Fruit fly (Drosophila melanogaster) whole organism, embryonic: ENCODE results near the gene prtp.

Experiments
- Antp ChIP-seq: fragments of 200-800 bp; sonication (Bioruptor generic); optimal IDR thresholded peaks from 3 replicates; lab custom pipeline; 2016; ENCODE audit warnings: missing biosample characterization, missing genetic modification characterization
- Bdp1 ChIP-seq: fragments of 200-800 bp; sonication (Bioruptor generic); optimal IDR thresholded peaks from 3 replicates; lab custom pipeline; 2016; ENCODE audit warnings: missing biosample characterization, missing genetic modification characterization
- CG10959 ChIP-seq: fragments of 200-800 bp; sonication (Bioruptor generic); IDR thresholded peaks from 2 replicates; pipeline ENCODE4 v1.3.6; 2022; ENCODE audit warnings: missing biosample characterization, missing genetic modification characterization
- CG11085 ChIP-seq: fragments of 200-800 bp; sonication (Bioruptor generic); IDR thresholded peaks from 2 replicates; pipeline ENCODE4 v1.3.6; 2022; ENCODE audit warnings: missing biosample characterization, missing genetic modification characterization
- CG12236 ChIP-seq: fragments of 200-800 bp; sonication (Bioruptor generic); optimal IDR thresholded peaks from 2 replicates; lab custom pipeline; 2016; ENCODE audit warnings: missing biosample characterization, missing genetic modification characterization
- CG14667 ChIP-seq: fragments of 200-800 bp; sonication (Bioruptor generic); IDR thresholded peaks from 2 replicates; pipeline ENCODE4 v1.3.6; 2022; ENCODE audit warnings: missing biosample characterization, missing genetic modification characterization
- CG14965 ChIP-seq: fragments of 200-800 bp; sonication (Bioruptor generic); optimal IDR thresholded peaks from 2 replicates; lab custom pipeline; 2016; ENCODE audit warnings: missing biosample characterization, missing genetic modification characterization, borderline replicate concordance
- CG1647 ChIP-seq: fragments of 200-800 bp; sonication (Bioruptor generic); optimal IDR thresholded peaks from 3 replicates; lab custom pipeline; 2016; ENCODE audit warnings: missing biosample characterization, missing genetic modification characterization
- CG16779 ChIP-seq: fragments of 200-800 bp; sonication (Bioruptor generic); IDR thresholded peaks from 2 replicates; pipeline ENCODE4 v1.3.6; 2022; ENCODE audit warnings: missing biosample characterization, missing genetic modification characterization
- CG17912 ChIP-seq: fragments of 200-800 bp; sonication (Bioruptor generic); optimal IDR thresholded peaks from 2 replicates; lab custom pipeline; 2018; ENCODE audit warnings: missing biosample characterization, mild to moderate bottlenecking, missing genetic modification characterization
- CG1832 ChIP-seq: fragments of 200-800 bp; sonication (Bioruptor generic); optimal IDR thresholded peaks from 2 replicates; lab custom pipeline; 2017; ENCODE audit warnings: missing biosample characterization, mild to moderate bottlenecking, missing genetic modification characterization, inconsistent platforms
- CG2875 ChIP-seq: fragments of 200-800 bp; sonication (Bioruptor generic); optimal IDR thresholded peaks from 2 replicates; lab custom pipeline; 2017; ENCODE audit warnings: missing biosample characterization, mild to moderate bottlenecking, missing genetic modification characterization, missing genetic modification reagents
- CG31224 ChIP-seq: fragments of 200-800 bp; sonication (Bioruptor generic); IDR thresholded peaks from 2 replicates; pipeline ENCODE4 v1.3.6; 2022; ENCODE audit warnings: missing biosample characterization, missing genetic modification characterization
- CG31365 ChIP-seq: fragments of 200-800 bp; sonication (Bioruptor generic); optimal IDR thresholded peaks from 2 replicates; lab custom pipeline; 2018; ENCODE audit warnings: missing biosample characterization, mild to moderate bottlenecking, missing genetic modification characterization
- CG31388 ChIP-seq: fragments of 200-800 bp; sonication (Bioruptor generic); optimal IDR thresholded peaks from 2 replicates; lab custom pipeline; 2016; ENCODE audit warnings: missing biosample characterization, missing genetic modification characterization
- CG31441 ChIP-seq: fragments of 200-800 bp; sonication (Bioruptor generic); IDR thresholded peaks from 2 replicates; pipeline ENCODE4 v1.3.6; 2022; ENCODE audit warnings: missing biosample characterization, missing genetic modification characterization
- CG3163 ChIP-seq: fragments of 200-800 bp; sonication (Bioruptor generic); optimal IDR thresholded peaks from 3 replicates; lab custom pipeline; 2016; ENCODE audit warnings: missing biosample characterization, missing genetic modification characterization
- CG32767 ChIP-seq: fragments of 200-800 bp; sonication (Bioruptor generic); IDR thresholded peaks from 2 replicates; pipeline ENCODE4 v1.3.6; 2022; ENCODE audit warnings: missing biosample characterization, missing genetic modification characterization
- CG42726 ChIP-seq: fragments of 200-800 bp; sonication (Bioruptor generic); IDR thresholded peaks from 2 replicates; pipeline ENCODE4 v1.3.6; 2022; ENCODE audit warnings: missing biosample characterization, missing genetic modification characterization; ENCODE audit not compliant: partially characterized antibody
- CG5180 ChIP-seq: fragments of 200-800 bp; sonication (Bioruptor generic); optimal IDR thresholded peaks from 3 replicates; lab custom pipeline; 2017; ENCODE audit warnings: missing biosample characterization, missing genetic modification characterization, mild to moderate bottlenecking, moderate library complexity, missing genetic modification reagents
- CG6791 ChIP-seq: fragments of 200-800 bp; sonication (Bioruptor generic); IDR thresholded peaks from 3 replicates; pipeline ENCODE4 v1.3.6; 2022; ENCODE audit warnings: missing biosample characterization, missing genetic modification characterization; ENCODE audit not compliant: partially characterized antibody
- CG7271 ChIP-seq: fragments of 200-800 bp; sonication (Bioruptor generic); optimal IDR thresholded peaks from 2 replicates; lab custom pipeline; 2018; ENCODE audit warnings: missing biosample characterization, mild to moderate bottlenecking, missing genetic modification characterization, moderate library complexity
- CG7357 ChIP-seq: fragments of 200-800 bp; sonication (Bioruptor generic); IDR thresholded peaks from 3 replicates; pipeline ENCODE4 v1.3.6; 2022; ENCODE audit warnings: missing biosample characterization, missing genetic modification characterization
- CG7372 ChIP-seq: fragments of 200-800 bp; sonication (Bioruptor generic); IDR thresholded peaks from 2 replicates; pipeline ENCODE4 v1.3.6; 2022; ENCODE audit warnings: missing biosample characterization, missing genetic modification characterization
- Camta ChIP-seq: fragments of 200-800 bp; sonication (Bioruptor generic); optimal IDR thresholded peaks from 2 replicates; lab custom pipeline; 2016; ENCODE audit warnings: missing biosample characterization, missing genetic modification characterization
- Gug ChIP-seq: fragments of 200-800 bp; sonication (Bioruptor generic); IDR thresholded peaks from 4 replicates; pipeline ENCODE4 v1.3.6; 2022; ENCODE audit warnings: missing biosample characterization, missing genetic modification characterization
- HHEX ChIP-seq: fragments of 200-800 bp; sonication (Bioruptor generic); optimal IDR thresholded peaks from 3 replicates; lab custom pipeline; 2017; ENCODE audit warnings: missing biosample characterization, mild to moderate bottlenecking, missing genetic modification characterization, missing genetic modification reagents
- HLHmδ ChIP-seq: fragments of 200-800 bp; sonication (Bioruptor generic); optimal IDR thresholded peaks from 2 replicates; lab custom pipeline; 2018; ENCODE audit warnings: missing biosample characterization, mild to moderate bottlenecking, missing genetic modification characterization, moderate library complexity
- MBD-R2 ChIP-seq: fragments of 200-800 bp; sonication (Bioruptor generic); IDR thresholded peaks from 2 replicates; pipeline ENCODE4 v1.3.6; 2022; ENCODE audit warnings: missing biosample characterization, missing genetic modification characterization
- PHDP ChIP-seq: fragments of 200-800 bp; sonication (Bioruptor generic); optimal IDR thresholded peaks from 3 replicates; lab custom pipeline; 2018; ENCODE audit warnings: missing biosample characterization, mild to moderate bottlenecking, missing genetic modification characterization, moderate library complexity
- Ptx1 ChIP-seq: fragments of 200-800 bp; sonication (Bioruptor generic); IDR thresholded peaks from 2 replicates; pipeline ENCODE4 v1.3.6; 2022; ENCODE audit warnings: missing biosample characterization, missing genetic modification characterization
- Scr ChIP-seq: fragments of 200-800 bp; sonication (Bioruptor generic); IDR thresholded peaks from 2 replicates; pipeline ENCODE4 v1.3.6; 2022; ENCODE audit warnings: missing biosample characterization, missing genetic modification characterization; ENCODE audit not compliant: partially characterized antibody
- ab ChIP-seq: fragments of 200-800 bp; sonication (Bioruptor generic); optimal IDR thresholded peaks from 2 replicates; lab custom pipeline; 2016; ENCODE audit warnings: missing biosample characterization, missing genetic modification characterization
- bab2 ChIP-seq: fragments of 200-800 bp; sonication (Bioruptor generic); optimal IDR thresholded peaks from 2 replicates; lab custom pipeline; 2016; ENCODE audit warnings: missing biosample characterization, missing genetic modification characterization
- bcd ChIP-seq: fragments of 200-800 bp; sonication (Bioruptor generic); optimal IDR thresholded peaks from 2 replicates; lab custom pipeline; 2017; ENCODE audit warnings: missing biosample characterization, mild to moderate bottlenecking, missing genetic modification characterization
- cad ChIP-seq: fragments of >200 bp; optimal IDR thresholded peaks from 2 replicates; lab custom pipeline; 2017; ENCODE audit warnings: missing biosample characterization, missing genetic modification characterization
- croc ChIP-seq: fragments of 200-800 bp; sonication (Bioruptor generic); conservative IDR thresholded peaks from 3 replicates; pipeline ENCODE4 v1.3.6; 2022; ENCODE audit warnings: missing biosample characterization, missing genetic modification characterization
- eyg ChIP-seq: fragments of 200-800 bp; sonication (Bioruptor generic); optimal IDR thresholded peaks from 3 replicates; lab custom pipeline; 2016; ENCODE audit warnings: missing biosample characterization, missing genetic modification characterization
- fd96Cb ChIP-seq: fragments of 200-800 bp; sonication (Bioruptor generic); optimal IDR thresholded peaks from 2 replicates; lab custom pipeline; 2018; ENCODE audit warnings: missing biosample characterization, mild to moderate bottlenecking, missing genetic modification characterization, moderate library complexity
- gt ChIP-seq: fragments of 200-800 bp; sonication (Bioruptor generic); IDR thresholded peaks from 2 replicates; pipeline ENCODE4 v1.3.6; 2022; ENCODE audit warnings: missing biosample characterization, missing genetic modification characterization
- kni ChIP-seq: fragments of 200-800 bp; sonication (Bioruptor generic); optimal IDR thresholded peaks from 3 replicates; lab custom pipeline; 2017; ENCODE audit warnings: mild to moderate bottlenecking, missing biosample characterization, missing genetic modification reagents, missing genetic modification characterization
- lilli ChIP-seq: fragments of 200-800 bp; sonication (Bioruptor generic); optimal IDR thresholded peaks from 3 replicates; lab custom pipeline; 2016; ENCODE audit warnings: missing biosample characterization, missing genetic modification characterization
- lov ChIP-seq, 2 experiments: fragments of 200-800 bp in 1 of 2; fragments of >200 bp in 1 of 2; sonication (Bioruptor generic) in 1 of 2; IDR thresholded peaks in 1 of 2; optimal IDR thresholded peaks in 1 of 2; 2 replicates in 1 of 2; 3 replicates in 1 of 2; pipeline versions ENCODE4 v1.3.6 to Lab custom; 2017 to 2022; ENCODE audit warnings: missing biosample characterization in 1 of 2, missing genetic modification characterization in 1 of 2
- nerfin-2 ChIP-seq: fragments of 200-800 bp; sonication (Bioruptor generic); IDR thresholded peaks from 2 replicates; pipeline ENCODE4 v1.3.6; 2022; ENCODE audit warnings: missing biosample characterization, missing genetic modification characterization; ENCODE audit not compliant: partially characterized antibody
- onecut ChIP-seq: fragments of 200-800 bp; sonication (Bioruptor generic); IDR thresholded peaks from 2 replicates; pipeline ENCODE4 v1.3.6; 2022; ENCODE audit warnings: missing biosample characterization, missing genetic modification characterization
- scrt ChIP-seq: fragments of 200-800 bp; sonication (Bioruptor generic); optimal IDR thresholded peaks from 2 replicates; lab custom pipeline; 2018; ENCODE audit warnings: missing biosample characterization, mild to moderate bottlenecking, missing genetic modification characterization, moderate library complexity
- tio ChIP-seq: fragments of 200-800 bp; sonication (Bioruptor generic); optimal IDR thresholded peaks from 2 replicates; lab custom pipeline; 2017; ENCODE audit warnings: missing biosample characterization, missing genetic modification characterization, inconsistent platforms
- trem ChIP-seq: fragments of 200-800 bp; optimal IDR thresholded peaks from 3 replicates; lab custom pipeline; 2019; ENCODE audit warnings: missing biosample characterization, mild to moderate bottlenecking, missing genetic modification characterization, moderate library complexity
- zen2 ChIP-seq: fragments of 200-800 bp; sonication (Bioruptor generic); IDR thresholded peaks from 3 replicates; pipeline ENCODE4 v1.3.6; 2022; ENCODE audit warnings: missing biosample characterization, missing genetic modification characterization; ENCODE audit not compliant: partially characterized antibody

Gene prtp

dm6 chrX:11678539-11679040 is 38.0 kb upstream of the prtp start, which contains the start of the genes Vlet and bif (continued):
- TF ChIP-seq Ptx1 (GFP tag; lab: Robert Waterston, UW) (peak; percentile 52), CG42726 (GFP tag; lab: Robert Waterston, UW) (peak; percentile 35; the same call in 1 of the 2 replicates), MBD-R2 (GFP tag; lab: Robert Waterston, UW) (peak; percentile 48), scrt (no peak), Antp (GFP tag; lab: Kevin White, UChicago) (peak; percentile 49), lilli (peak; percentile 60), bcd (peak; percentile 65), CG31441 (GFP tag; lab: Robert Waterston, UW) (peak; percentile 78; the same call in 1 of the 2 replicates), CG31388 (GFP tag; lab: Kevin White, UChicago) (peak; percentile 16), CG11085 (no peak), zen2 (no peak), bab2 (GFP tag; lab: Kevin White, UChicago) (no peak), CG3163 (GFP tag; lab: Kevin White, UChicago) (peak; percentile 16), Camta (GFP tag; lab: Kevin White, UChicago) (peak; percentile 20), onecut (GFP tag; lab: Robert Waterston, UW) (no peak; the same call in 1 of the 2 replicates), CG10959 (GFP tag; lab: Robert Waterston, UW) (no peak), eyg (GFP tag; lab: Kevin White, UChicago) (no peak), Scr (GFP tag; lab: Robert Waterston, UW) (peak; percentile 62), kni (GFP tag; lab: Kevin White, UChicago) (no peak), CG17912 (GFP tag; lab: Kevin White, UChicago) (no peak), croc (GFP tag; lab: Robert Waterston, UW) (peak; percentile 23; the same call in 2 of the 3 replicates), CG1647 (peak; percentile 49), CG31365 (tag; lab: Kevin White, UChicago) (no peak), tio (peak; percentile 76), CG32767 (GFP tag; lab: Robert Waterston, UW) (no peak), CG1832 (no peak), CG2875 (no peak), HLHmδ (GFP tag; lab: Kevin White, UChicago) (no peak), trem (tag; lab: Kevin White, UChicago) (peak; percentile 65), HHEX (peak; percentile 52), gt (0 out of 2 replicates have a peak, but pooled peaks have one; percentile 31), CG14965 (no peak), Bdp1 (peak; percentile 23), CG7372 (GFP tag; lab: Robert Waterston, UW) (0 out of 2 replicates have a peak, but pooled peaks have one; percentile 20), PHDP (tag; lab: Kevin White, UChicago) (peak; percentile 60), CG16779 (no peak), CG12236 (GFP tag; lab: Kevin White, UChicago) (no peak), CG7271 (tag; lab: Kevin White, UChicago) (no peak), cad (GFP tag; lab: Kevin White, UChicago) (no peak), CG7357 (GFP tag; lab: Robert Waterston, UW) (peak; percentile 18; the same call in 1 of the 3 replicates), Gug (GFP tag; lab: Robert Waterston, UW) (peak; percentile 29; the same call in 2 of the 4 replicates), CG5180 (GFP tag; lab: Kevin White, UChicago) (peak; percentile 25), lov (optimal IDR thresholded peaks at IDR 0.05; lab: Kevin White, UChicago) (no peak), lov (GFP tag; IDR thresholded peaks at IDR 0.05; lab: Robert Waterston, UW) (0 out of 3 replicates have a peak, but pooled peaks have one; percentile 9), CG6791 (GFP tag; lab: Robert Waterston, UW) (peak; percentile 74), CG14667 (GFP tag; lab: Robert Waterston, UW) (peak; percentile 41; the same call in 1 of the 2 replicates), nerfin-2 (GFP tag; lab: Robert Waterston, UW) (no peak), CG31224 (GFP tag; lab: Robert Waterston, UW) (no peak), fd96Cb (peak; percentile 52), ab (GFP tag; lab: Kevin White, UChicago) (no peak)
